Worm (Caenorhabditis elegans) whole organism, L4/young adult: ENCODE data around the gene C26G2.2.

ENCODE experiments used
- W03F9.2 ChIP-seq: fragments of 150-350 bp; optimal IDR thresholded peaks from 2 replicates; lab custom pipeline; 2014; ENCODE audit warnings: missing biosample characterization, missing genetic modification characterization
- dao-5 ChIP-seq: sonication (generic microtip); optimal IDR thresholded peaks from 2 replicates; lab custom pipeline; 2016; ENCODE audit warnings: missing genotype, missing genetic modification characterization, moderate library complexity, missing compliant biosample characterization
- him-1 ChIP-seq: sonication (generic microtip); optimal IDR thresholded peaks from 2 replicates; lab custom pipeline; 2016; ENCODE audit warnings: missing genotype, missing genetic modification reagents, missing genetic modification characterization, missing compliant biosample characterization

- TF ChIP-seq him-1 (tag; lab: Kevin White, UChicago) (no peak), W03F9.2 (tag; lab: Kevin White, UChicago) (no peak), dao-5 (tag; lab: Kevin White, UChicago) (no peak)
Measured at ce11 chrX:14678983-14679382, 14.9 kb downstream of the C26G2.2 start.
